Worm (Caenorhabditis elegans) whole organism, young adult: ENCODE measurements around the gene srz-13.

ENCODE experiments used
- Y53G8AR.9 ChIP-seq: fragments of 200-800 bp; sonication (Bioruptor generic); conservative IDR thresholded peaks from 2 replicates; pipeline ENCODE4 v1.3.6; 2022; ENCODE audit warnings: missing genetic modification reagents, missing genetic modification characterization, missing compliant biosample characterization
- Y56A3A.18 ChIP-seq: fragments of 200-800 bp; sonication (Bioruptor generic); IDR thresholded peaks from 2 replicates; pipeline ENCODE4 v1.3.6; 2022; ENCODE audit warnings: missing genetic modification reagents, missing genetic modification characterization, missing compliant biosample characterization
- ZK185.1 ChIP-seq: sonication (generic microtip); optimal IDR thresholded peaks from 2 replicates; lab custom pipeline; 2016; ENCODE audit warnings: mild to moderate bottlenecking, missing genetic modification characterization, missing compliant biosample characterization; ENCODE audit not compliant: poor library complexity, severe bottlenecking
- bed-1 ChIP-seq: fragments of 200-800 bp; sonication (Bioruptor generic); IDR thresholded peaks from 2 replicates; pipeline ENCODE4 v1.3.6; 2022; ENCODE audit warnings: missing genetic modification reagents, missing genetic modification characterization, missing compliant biosample characterization
- dpff-1 ChIP-seq: sonication (generic microtip); optimal IDR thresholded peaks from 2 replicates; lab custom pipeline; 2017; ENCODE audit warnings: mild to moderate bottlenecking, missing genetic modification characterization, missing compliant biosample characterization
- fkh-3 ChIP-seq: sonication (generic microtip); optimal IDR thresholded peaks from 2 replicates; lab custom pipeline; 2016; ENCODE audit warnings: mild to moderate bottlenecking, missing genetic modification characterization, missing compliant biosample characterization
- lin-40 ChIP-seq: sonication (generic microtip); optimal IDR thresholded peaks from 2 replicates; lab custom pipeline; 2016; ENCODE audit warnings: missing genetic modification characterization, mild to moderate bottlenecking, missing compliant biosample characterization, missing genotype, missing genetic modification reagents
- pha-4 ChIP-seq: fragments of 150-350 bp; sonication (generic microtip); optimal IDR thresholded peaks from 2 replicates; lab custom pipeline; 2014; ENCODE audit warnings: missing biosample characterization, missing genetic modification reagents, missing genetic modification characterization
- snpc-4 ChIP-seq, 5 experiments: fragments of 150-350 bp in 1 of 5; sonication (generic microtip) in 4 of 5; optimal IDR thresholded peaks; 2 replicates each; lab custom pipeline; 2014 to 2018; ENCODE audit warnings: missing genetic modification characterization in 5 of 5, missing biosample characterization in 3 of 5, antibody characterized with exemption in 2 of 5, mild to moderate bottlenecking in 2 of 5, missing compliant biosample characterization in 2 of 5, missing genotype in 2 of 5, moderate library complexity in 2 of 5, missing genetic modification reagents in 1 of 5

- TF ChIP-seq snpc-4 (GFP tag; optimal IDR thresholded peaks at IDR 0.05; lab: Kevin White, UChicago) (no peak), snpc-4 (tag; optimal IDR thresholded peaks at IDR 0.05; lab: Kevin White, UChicago) (no peak), dpff-1 (no peak), lin-40 (tag; lab: Kevin White, UChicago) (no peak), ZK185.1 (no peak), bed-1 (no peak), Y56A3A.18 (GFP tag; lab: Robert Waterston, UW) (no peak), fkh-3 (tag; lab: Kevin White, UChicago) (no peak), pha-4 (tag; lab: Kevin White, UChicago) (no peak), Y53G8AR.9 (GFP tag; lab: Robert Waterston, UW) (no peak)
Observed at ce11 chrV:16190485-16190884, 8.3 kb downstream of the srz-13 start, which contains the start of gene srh-281.
